Fruit fly (Drosophila melanogaster) whole organism, prepupa: ENCODE data around the gene mod.

ENCODE experiments used
- Blimp-1 ChIP-seq: fragments of 200-800 bp; sonication (Bioruptor generic); optimal IDR thresholded peaks from 3 replicates; lab custom pipeline; 2017; ENCODE audit warnings: missing biosample characterization, missing genetic modification characterization, mild to moderate bottlenecking, moderate library complexity, missing genetic modification reagents
- CG32006 ChIP-seq: fragments of 200-800 bp; sonication (Bioruptor generic); optimal IDR thresholded peaks from 3 replicates; lab custom pipeline; 2017; ENCODE audit warnings: missing biosample characterization, mild to moderate bottlenecking, missing genetic modification characterization
- CG6808 ChIP-seq: fragments of 200-800 bp; sonication (Bioruptor generic); optimal IDR thresholded peaks from 3 replicates; lab custom pipeline; 2017; ENCODE audit warnings: missing biosample characterization, missing genetic modification characterization, mild to moderate bottlenecking, moderate library complexity, missing genetic modification reagents
- CG8319 ChIP-seq: fragments of 200-800 bp; sonication (Bioruptor generic); optimal IDR thresholded peaks from 3 replicates; lab custom pipeline; 2016; ENCODE audit warnings: missing biosample characterization, missing genetic modification characterization
- CG8632 ChIP-seq: fragments of 200-800 bp; sonication (Bioruptor generic); optimal IDR thresholded peaks from 3 replicates; lab custom pipeline; 2016; ENCODE audit warnings: missing biosample characterization, missing genetic modification characterization
- Eip75B ChIP-seq: fragments of 200-800 bp; sonication (Bioruptor generic); optimal IDR thresholded peaks from 3 replicates; lab custom pipeline; 2016; ENCODE audit warnings: missing biosample characterization, missing genetic modification characterization
- cyc ChIP-seq: fragments of 200-800 bp; sonication (Bioruptor generic); optimal IDR thresholded peaks from 3 replicates; lab custom pipeline; 2016; ENCODE audit warnings: missing biosample characterization, missing genetic modification characterization
- dsx ChIP-seq: fragments of 200-800 bp; optimal IDR thresholded peaks from 3 replicates; lab custom pipeline; 2019; ENCODE audit warnings: missing biosample characterization, mild to moderate bottlenecking, missing genetic modification characterization, moderate library complexity; ENCODE audit not compliant: poor library complexity, severe bottlenecking
- fd59A ChIP-seq: fragments of 200-800 bp; sonication (Bioruptor generic); optimal IDR thresholded peaks from 2 replicates; lab custom pipeline; 2017; ENCODE audit warnings: missing biosample characterization, mild to moderate bottlenecking, missing genetic modification characterization, missing genetic modification reagents

dm6 chr3R:32050685-32051084 lies 1.2 kb upstream of the mod start:
- TF ChIP-seq cyc (GFP tag; lab: Kevin White, UChicago) (no peak), CG8319 (GFP tag; lab: Kevin White, UChicago) (no peak), CG8632 (GFP tag; lab: Kevin White, UChicago) (no peak), CG6808 (GFP tag; lab: Kevin White, UChicago) (no peak), Blimp-1 (GFP tag; lab: Kevin White, UChicago) (no peak), Eip75B (GFP tag; lab: Kevin White, UChicago) (no peak), dsx (GFP tag; lab: Kevin White, UChicago) (no peak), fd59A (GFP tag; lab: Kevin White, UChicago) (no peak), CG32006 (no peak)
